Worm (Caenorhabditis elegans) whole organism, L4/young adult: ENCODE measurements around the gene mppb-1.

ENCODE experiments used
- W03F9.2 ChIP-seq: fragments of 150-350 bp; optimal IDR thresholded peaks from 2 replicates; lab custom pipeline; 2014; ENCODE audit warnings: missing biosample characterization, missing genetic modification characterization
- dao-5 ChIP-seq: sonication (generic microtip); optimal IDR thresholded peaks from 2 replicates; lab custom pipeline; 2016; ENCODE audit warnings: missing genotype, missing genetic modification characterization, moderate library complexity, missing compliant biosample characterization

- TF ChIP-seq dao-5 (tag; lab: Kevin White, UChicago), result no peak
- no peak for TF ChIP-seq W03F9.2
Measured at ce11 chrIV:9080201-9080600, 5.7 kb downstream of the mppb-1 start.
